Worm (Caenorhabditis elegans) whole organism, L4 larva: ENCODE data around the gene fbxa-27.

ENCODE experiments used
- F10B5.3 ChIP-seq: sonication (generic microtip); optimal IDR thresholded peaks from 2 replicates; lab custom pipeline; 2016; ENCODE audit warnings: mild to moderate bottlenecking, missing genetic modification characterization, missing compliant biosample characterization
- F26F4.8 ChIP-seq: fragments of 200-800 bp; sonication (Bioruptor generic); conservative IDR thresholded peaks from 2 replicates; pipeline ENCODE4 v1.3.6; 2022; ENCODE audit warnings: missing genetic modification characterization, missing compliant biosample characterization
- F44E2.7 ChIP-seq: fragments of 200-800 bp; sonication (Bioruptor generic); IDR thresholded peaks from 2 replicates; pipeline ENCODE4 v2.1.2; 2022; ENCODE audit warnings: missing genetic modification characterization, missing compliant biosample characterization
- F49E8.2 ChIP-seq: sonication (generic microtip); optimal IDR thresholded peaks from 2 replicates; lab custom pipeline; 2016; ENCODE audit warnings: missing compliant biosample characterization, mild to moderate bottlenecking, missing genetic modification characterization, borderline replicate concordance
- T26A8.4 ChIP-seq: fragments of 200-800 bp; sonication (Bioruptor generic); IDR thresholded peaks from 2 replicates; pipeline ENCODE4 v1.3.6; 2022; ENCODE audit warnings: missing genetic modification characterization, missing compliant biosample characterization
- Y5F2A.4 ChIP-seq: fragments of 200-800 bp; sonication (Bioruptor generic); optimal IDR thresholded peaks from 2 replicates; lab custom pipeline; 2018; ENCODE audit warnings: mild to moderate bottlenecking, missing genetic modification characterization, missing compliant biosample characterization
- ZK337.2 ChIP-seq: fragments of 200-800 bp; sonication (Bioruptor generic); IDR thresholded peaks from 2 replicates; pipeline ENCODE4 v1.3.6; 2022; ENCODE audit warnings: missing genetic modification reagents, missing genetic modification characterization, missing compliant biosample characterization
- attf-4 ChIP-seq: sonication (generic microtip); optimal IDR thresholded peaks from 3 replicates; lab custom pipeline; 2017; ENCODE audit warnings: missing biosample characterization, missing genetic modification characterization
- ces-1 ChIP-seq: fragments of 150-350 bp; sonication (generic microtip); optimal IDR thresholded peaks from 4 replicates; lab custom pipeline; 2014; ENCODE audit warnings: missing biosample characterization, missing genetic modification reagents, missing genetic modification characterization
- ctbp-1 ChIP-seq: fragments of 200-800 bp; sonication (Bioruptor generic); IDR thresholded peaks from 2 replicates; pipeline ENCODE4 v1.3.6; 2022; ENCODE audit warnings: missing genetic modification reagents, missing genetic modification characterization, missing compliant biosample characterization
- daf-16 ChIP-seq, 3 experiments: sonication (generic microtip); optimal IDR thresholded peaks; 2 replicates each; lab custom pipeline; 2016 to 2017; ENCODE audit warnings: missing genetic modification characterization in 3 of 3, missing genetic modification reagents in 3 of 3, mild to moderate bottlenecking in 2 of 3, missing compliant biosample characterization in 2 of 3, missing biosample characterization in 1 of 3, moderate library complexity in 1 of 3
- daf-19 ChIP-seq: fragments of 200-800 bp; sonication (Bioruptor generic); conservative IDR thresholded peaks from 2 replicates; pipeline ENCODE4 v1.3.6; 2022; ENCODE audit warnings: missing genetic modification characterization, missing compliant biosample characterization
- dmd-6 ChIP-seq: fragments of 200-800 bp; sonication (Bioruptor generic); IDR thresholded peaks from 2 replicates; pipeline ENCODE4 v1.3.6; 2022; ENCODE audit warnings: missing genetic modification reagents, missing genetic modification characterization, missing compliant biosample characterization
- dmd-8 ChIP-seq: fragments of 200-800 bp; sonication (Bioruptor generic); IDR thresholded peaks from 2 replicates; pipeline ENCODE4 v1.3.6; 2022; ENCODE audit warnings: missing genetic modification characterization, missing compliant biosample characterization
- dmd-9 ChIP-seq: fragments of 200-800 bp; sonication (Bioruptor generic); IDR thresholded peaks from 2 replicates; pipeline ENCODE4 v1.3.6; 2022; ENCODE audit warnings: missing genetic modification reagents, missing genetic modification characterization, missing compliant biosample characterization
- dpl-1 ChIP-seq: fragments of 150-350 bp; optimal IDR thresholded peaks from 2 replicates; lab custom pipeline; 2014; ENCODE audit warnings: missing biosample characterization, missing genetic modification reagents, missing genetic modification characterization
- duxl-1 ChIP-seq: sonication (generic microtip); optimal IDR thresholded peaks from 2 replicates; lab custom pipeline; 2016; ENCODE audit warnings: mild to moderate bottlenecking, missing genetic modification characterization, moderate library complexity, missing compliant biosample characterization; ENCODE audit not compliant: poor library complexity
- egl-27 ChIP-seq: sonication (generic microtip); optimal IDR thresholded peaks from 3 replicates; lab custom pipeline; 2017; ENCODE audit warnings: missing biosample characterization, missing genetic modification reagents, missing genetic modification characterization
- egl-43 ChIP-seq: fragments of 200-800 bp; sonication (Bioruptor generic); IDR thresholded peaks from 2 replicates; pipeline ENCODE4 v1.3.6; 2022; ENCODE audit warnings: missing genetic modification reagents, missing genetic modification characterization, missing compliant biosample characterization
- fkh-10 ChIP-seq: fragments of 150-350 bp; optimal IDR thresholded peaks from 2 replicates; lab custom pipeline; 2014; ENCODE audit warnings: missing biosample characterization, missing genetic modification reagents, missing genetic modification characterization
- lim-7 ChIP-seq: fragments of 200-800 bp; sonication (Bioruptor generic); IDR thresholded peaks from 2 replicates; pipeline ENCODE4 v1.3.6; 2022; ENCODE audit warnings: missing genetic modification characterization, missing compliant biosample characterization
- lin-1 ChIP-seq: fragments of 200-800 bp; sonication (Bioruptor generic); IDR thresholded peaks from 2 replicates; pipeline ENCODE4 v1.3.6; 2022; ENCODE audit warnings: missing genetic modification reagents, missing genetic modification characterization, missing compliant biosample characterization
- lin-38 ChIP-seq: fragments of 200-800 bp; sonication (Bioruptor generic); IDR thresholded peaks from 2 replicates; pipeline ENCODE4 v1.3.6; 2022; ENCODE audit warnings: missing genetic modification reagents, missing genetic modification characterization, missing compliant biosample characterization
- lsy-2 ChIP-seq, 2 experiments: fragments of 150-350 bp in 1 of 2; sonication (generic microtip) in 1 of 2; optimal IDR thresholded peaks; 2 replicates each; lab custom pipeline; 2014 to 2017; ENCODE audit warnings: missing biosample characterization in 2 of 2, missing genetic modification characterization in 2 of 2
- mdl-1 ChIP-seq, 2 experiments: fragments of 150-350 bp in 1 of 2; sonication (generic microtip) in 1 of 2; optimal IDR thresholded peaks; 2 replicates each; lab custom pipeline; 2014 to 2017; ENCODE audit warnings: missing biosample characterization in 2 of 2, missing genetic modification characterization in 2 of 2
- mep-1 ChIP-seq: fragments of 150-350 bp; sonication (generic microtip); optimal IDR thresholded peaks from 3 replicates; lab custom pipeline; 2014; ENCODE audit warnings: missing biosample characterization, missing genetic modification characterization
- mxl-3 ChIP-seq: fragments of 200-800 bp; sonication (Bioruptor generic); optimal IDR thresholded peaks from 2 replicates; lab custom pipeline; 2018; ENCODE audit warnings: mild to moderate bottlenecking, missing genetic modification characterization, missing compliant biosample characterization
- nhr-10 ChIP-seq: fragments of 150-350 bp; optimal IDR thresholded peaks from 2 replicates; lab custom pipeline; 2014; ENCODE audit warnings: missing biosample characterization, missing genetic modification characterization
- nhr-11 ChIP-seq: fragments of 150-350 bp; optimal IDR thresholded peaks from 2 replicates; lab custom pipeline; 2014; ENCODE audit warnings: missing biosample characterization, missing genetic modification characterization
- php-3 ChIP-seq: fragments of 200-800 bp; sonication (Bioruptor generic); IDR thresholded peaks from 2 replicates; pipeline ENCODE4 v1.3.6; 2022; ENCODE audit warnings: missing genetic modification reagents, missing genetic modification characterization, missing compliant biosample characterization
- rbr-2 ChIP-seq: sonication (generic microtip); optimal IDR thresholded peaks from 2 replicates; lab custom pipeline; 2016; ENCODE audit warnings: missing genotype, missing genetic modification characterization, missing compliant biosample characterization
- saeg-2 ChIP-seq: fragments of 200-800 bp; sonication (Bioruptor generic); IDR thresholded peaks from 2 replicates; pipeline ENCODE4 v1.3.6; 2022; ENCODE audit warnings: missing genetic modification reagents, missing genetic modification characterization, missing compliant biosample characterization
- skn-1 ChIP-seq: fragments of 150-350 bp; optimal IDR thresholded peaks from 2 replicates; lab custom pipeline; 2014; ENCODE audit warnings: missing biosample characterization, missing genetic modification characterization
- snpc-1.2 ChIP-seq: fragments of 200-800 bp; sonication (Bioruptor generic); IDR thresholded peaks from 2 replicates; pipeline ENCODE4 v1.3.6; 2022; ENCODE audit warnings: missing genetic modification reagents, missing genetic modification characterization, missing compliant biosample characterization
- snpc-4 ChIP-seq: fragments of 150-350 bp; optimal IDR thresholded peaks from 2 replicates; lab custom pipeline; 2014; ENCODE audit warnings: missing biosample characterization, missing genetic modification characterization
- tag-97 ChIP-seq: fragments of 200-800 bp; sonication (Bioruptor generic); IDR thresholded peaks from 2 replicates; pipeline ENCODE4 v1.3.6; 2022; ENCODE audit warnings: missing genetic modification characterization, missing compliant biosample characterization
- tra-1 ChIP-seq: fragments of 200-800 bp; sonication (Bioruptor generic); IDR thresholded peaks from 2 replicates; pipeline ENCODE4 v1.3.6; 2022; ENCODE audit warnings: missing genetic modification reagents, missing genetic modification characterization, missing compliant biosample characterization
- unc-130 ChIP-seq: sonication (generic microtip); optimal IDR thresholded peaks from 2 replicates; lab custom pipeline; 2016; ENCODE audit warnings: missing genetic modification reagents, missing genetic modification characterization, missing compliant biosample characterization
- vab-7 ChIP-seq: fragments of 200-800 bp; sonication (Bioruptor generic); IDR thresholded peaks from 2 replicates; pipeline ENCODE4 v1.3.6; 2022; ENCODE audit warnings: missing genetic modification reagents, missing genetic modification characterization, missing compliant biosample characterization
- zfp-2 ChIP-seq: sonication (generic microtip); optimal IDR thresholded peaks from 2 replicates; lab custom pipeline; 2016; ENCODE audit warnings: mild to moderate bottlenecking, missing genetic modification characterization, missing compliant biosample characterization
- zfp-3 ChIP-seq: fragments of 200-800 bp; sonication (Bioruptor generic); conservative IDR thresholded peaks from 2 replicates; pipeline ENCODE4 v1.3.6; 2022; ENCODE audit warnings: missing genetic modification reagents, missing genetic modification characterization, missing compliant biosample characterization
- zip-11 ChIP-seq: fragments of 200-800 bp; sonication (Bioruptor generic); IDR thresholded peaks from 2 replicates; pipeline ENCODE4 v1.3.6; 2022; ENCODE audit warnings: missing genetic modification characterization, missing compliant biosample characterization
- ztf-11 ChIP-seq: fragments of 150-350 bp; optimal IDR thresholded peaks from 2 replicates; lab custom pipeline; 2014; ENCODE audit warnings: missing biosample characterization, missing genetic modification characterization

fbxa-27 gene

DNA sequence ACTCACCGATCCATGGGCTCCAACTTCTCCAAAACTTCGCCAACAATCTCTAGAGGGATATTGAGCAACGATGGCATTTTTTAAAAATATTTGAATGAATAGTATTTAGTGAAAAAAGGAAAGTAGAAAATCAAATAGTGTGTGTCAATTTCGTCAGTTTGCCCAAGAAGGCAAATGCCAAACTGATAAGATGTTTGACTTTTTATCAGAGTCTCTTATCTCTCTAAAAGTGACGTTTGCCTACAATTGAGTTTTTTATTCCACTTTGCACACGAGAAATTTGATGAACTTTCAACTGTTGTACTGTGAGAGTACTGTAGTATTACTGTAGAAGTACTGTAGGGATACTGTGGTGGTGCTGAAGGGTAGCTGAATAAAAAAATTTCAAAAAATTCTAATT is 19.2 kb upstream of the fbxa-27 start (continued):
- TF ChIP-seq mep-1 = no peak
- TF ChIP-seq duxl-1 = no peak
- no peak for TF ChIP-seq lim-7 (GFP tag; lab: Robert Waterston, UW)
- no peak for TF ChIP-seq daf-16 (GFP tag; optimal IDR thresholded peaks at IDR 0.05; lab: Kevin White, UChicago)
- TF ChIP-seq daf-16 (tag; optimal IDR thresholded peaks at IDR 0.05; lab: Kevin White, UChicago) = peak; percentile 56
- TF ChIP-seq egl-43 (GFP tag; lab: Robert Waterston, UW) = no peak
- no peak for TF ChIP-seq skn-1
- no peak for TF ChIP-seq php-3
- TF ChIP-seq tag-97 (GFP tag; lab: Robert Waterston, UW) = no peak
- no peak for TF ChIP-seq lin-38 (GFP tag; lab: Robert Waterston, UW)
- TF ChIP-seq saeg-2 (GFP tag; lab: Robert Waterston, UW) = no peak
- TF ChIP-seq F26F4.8 (GFP tag; lab: Robert Waterston, UW) = no peak
- no peak for TF ChIP-seq Y5F2A.4
- no peak for TF ChIP-seq daf-19 (GFP tag; lab: Robert Waterston, UW)
- TF ChIP-seq egl-27 (tag; lab: Kevin White, UChicago) = no peak
- TF ChIP-seq nhr-11 = no peak
- no peak for TF ChIP-seq rbr-2
- TF ChIP-seq unc-130 (GFP tag; lab: Kevin White, UChicago) = no peak
- TF ChIP-seq F49E8.2 (tag; lab: Kevin White, UChicago) = no peak
- TF ChIP-seq mdl-1 (tag; optimal IDR thresholded peaks at IDR 0.05; lab: Kevin White, UChicago) = peak in 1 of 2 experiments; percentile 22
- no peak for TF ChIP-seq dpl-1 (GFP tag; lab: Kevin White, UChicago)
- TF ChIP-seq dmd-9 (GFP tag; lab: Robert Waterston, UW) = no peak
- TF ChIP-seq mxl-3 (GFP tag; lab: Kevin White, UChicago) = no peak
- TF ChIP-seq ces-1 (GFP tag; lab: Kevin White, UChicago) = no peak
- no peak for TF ChIP-seq snpc-1.2 (GFP tag; lab: Robert Waterston, UW)
- no peak for TF ChIP-seq lin-1 (GFP tag; lab: Robert Waterston, UW)
- TF ChIP-seq zfp-3 = no peak
- TF ChIP-seq snpc-4 = no peak
- TF ChIP-seq ZK337.2 (GFP tag; lab: Robert Waterston, UW) = no peak
- no peak for TF ChIP-seq F10B5.3 (tag; lab: Kevin White, UChicago)
- no peak for TF ChIP-seq ztf-11 (tag; lab: Kevin White, UChicago)
- TF ChIP-seq dmd-6 (GFP tag; lab: Robert Waterston, UW) = peak; percentile 83
- peak in 1 of 2 experiments; percentile 36 for TF ChIP-seq lsy-2 (tag; optimal IDR thresholded peaks at IDR 0.05; lab: Kevin White, UChicago)
- no peak for TF ChIP-seq attf-4 (tag; lab: Kevin White, UChicago)
- TF ChIP-seq zfp-2 (tag; lab: Kevin White, UChicago) = no peak
- no peak for TF ChIP-seq tra-1 (GFP tag; lab: Robert Waterston, UW)
- no peak for TF ChIP-seq ctbp-1 (GFP tag; lab: Robert Waterston, UW)
- no peak for TF ChIP-seq F44E2.7 (GFP tag; lab: Robert Waterston, UW)
- TF ChIP-seq zip-11 (GFP tag; lab: Robert Waterston, UW) = no peak
- no peak for TF ChIP-seq vab-7
- no peak for TF ChIP-seq fkh-10
- TF ChIP-seq nhr-10 (tag; lab: Kevin White, UChicago) = no peak
- TF ChIP-seq T26A8.4 (GFP tag; lab: Robert Waterston, UW) = no peak

DNA sequence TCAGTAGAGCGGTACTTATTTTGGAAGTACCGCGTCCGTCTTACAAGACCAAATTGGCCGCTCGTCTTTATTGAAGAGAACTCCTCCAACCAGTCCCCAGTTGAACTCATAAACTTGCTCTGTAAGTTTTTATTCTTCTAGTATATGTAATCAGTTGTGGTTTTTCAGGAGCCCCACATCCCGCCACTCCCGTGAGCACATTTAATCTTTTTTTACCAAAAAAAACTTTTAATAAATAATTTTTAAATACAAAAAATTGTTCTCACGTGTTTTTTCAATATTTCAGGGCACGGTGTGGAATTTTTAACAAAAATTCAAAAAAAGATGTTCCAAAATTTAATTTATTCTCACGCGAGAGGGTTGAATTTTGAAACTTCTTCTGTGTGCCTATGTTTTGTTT is 18.3 kb upstream of the fbxa-27 start, which contains the start of gene fbxa-14:
Gene fbxa-14 (minus strand): TSS at position 101 of the 400 bp plus-strand sequence.
- TF ChIP-seq lsy-2 (tag; optimal IDR thresholded peaks at IDR 0.05; lab: Kevin White, UChicago) = no peak
- no peak for TF ChIP-seq mep-1
- no peak for TF ChIP-seq daf-19 (GFP tag; lab: Robert Waterston, UW)
- TF ChIP-seq dmd-8 (GFP tag; lab: Robert Waterston, UW) = no peak
